Worm (Caenorhabditis elegans) whole organism, L4 larva: ENCODE measurements around the gene acs-7.

ENCODE experiments used
- T20F7.1 ChIP-seq: fragments of 200-800 bp; sonication (Bioruptor generic); optimal IDR thresholded peaks from 2 replicates; lab custom pipeline; 2018; ENCODE audit warnings: mild to moderate bottlenecking, missing genetic modification characterization, missing compliant biosample characterization
- T26A8.4 ChIP-seq: fragments of 200-800 bp; sonication (Bioruptor generic); IDR thresholded peaks from 2 replicates; pipeline ENCODE4 v1.3.6; 2022; ENCODE audit warnings: missing genetic modification characterization, missing compliant biosample characterization
- Y105C5A.15 ChIP-seq: fragments of 200-800 bp; sonication (Bioruptor generic); IDR thresholded peaks from 2 replicates; pipeline ENCODE4 v1.3.6; 2022; ENCODE audit warnings: missing genetic modification characterization, missing compliant biosample characterization
- Y48G9A.11 ChIP-seq: fragments of 200-800 bp; sonication (Bioruptor generic); IDR thresholded peaks from 2 replicates; pipeline ENCODE4 v1.3.6; 2022; ENCODE audit warnings: missing genetic modification reagents, missing genetic modification characterization, missing compliant biosample characterization
- Y5F2A.4 ChIP-seq: fragments of 200-800 bp; sonication (Bioruptor generic); optimal IDR thresholded peaks from 2 replicates; lab custom pipeline; 2018; ENCODE audit warnings: mild to moderate bottlenecking, missing genetic modification characterization, missing compliant biosample characterization
- Y75B8A.6 ChIP-seq: fragments of 200-800 bp; sonication (Bioruptor generic); IDR thresholded peaks from 2 replicates; pipeline ENCODE4 v1.3.6; 2022; ENCODE audit warnings: missing genetic modification reagents, missing genetic modification characterization, missing compliant biosample characterization
- aha-1 ChIP-seq: fragments of 150-350 bp; peaks from one replicate; lab custom pipeline; 2014; ENCODE audit warnings: missing biosample characterization, missing genetic modification characterization
- ama-1 ChIP-seq: fragments of 150-350 bp; optimal IDR thresholded peaks from 2 replicates; lab custom pipeline; 2014; ENCODE audit warnings: inconsistent platforms, mixed read lengths
- ctbp-1 ChIP-seq: fragments of 200-800 bp; sonication (Bioruptor generic); IDR thresholded peaks from 2 replicates; pipeline ENCODE4 v1.3.6; 2022; ENCODE audit warnings: missing genetic modification reagents, missing genetic modification characterization, missing compliant biosample characterization
- daf-16 ChIP-seq, 3 experiments: sonication (generic microtip); optimal IDR thresholded peaks; 2 replicates each; lab custom pipeline; 2016 to 2017; ENCODE audit warnings: missing genetic modification characterization in 3 of 3, missing genetic modification reagents in 3 of 3, mild to moderate bottlenecking in 2 of 3, missing compliant biosample characterization in 2 of 3, missing biosample characterization in 1 of 3, moderate library complexity in 1 of 3
- dmd-6 ChIP-seq: fragments of 200-800 bp; sonication (Bioruptor generic); IDR thresholded peaks from 2 replicates; pipeline ENCODE4 v1.3.6; 2022; ENCODE audit warnings: missing genetic modification reagents, missing genetic modification characterization, missing compliant biosample characterization
- dpl-1 ChIP-seq: fragments of 150-350 bp; optimal IDR thresholded peaks from 2 replicates; lab custom pipeline; 2014; ENCODE audit warnings: missing biosample characterization, missing genetic modification reagents, missing genetic modification characterization
- duxl-1 ChIP-seq: sonication (generic microtip); optimal IDR thresholded peaks from 2 replicates; lab custom pipeline; 2016; ENCODE audit warnings: mild to moderate bottlenecking, missing genetic modification characterization, moderate library complexity, missing compliant biosample characterization; ENCODE audit not compliant: poor library complexity
- egl-27 ChIP-seq: sonication (generic microtip); optimal IDR thresholded peaks from 3 replicates; lab custom pipeline; 2017; ENCODE audit warnings: missing biosample characterization, missing genetic modification reagents, missing genetic modification characterization
- fos-1 ChIP-seq: fragments of 150-350 bp; optimal IDR thresholded peaks from 2 replicates; lab custom pipeline; 2014; ENCODE audit warnings: missing biosample characterization, missing genetic modification characterization
- hif-1 ChIP-seq, 2 experiments: sonication (generic microtip); optimal IDR thresholded peaks; 2 replicates each; lab custom pipeline; 2016 to 2017; ENCODE audit warnings: missing compliant biosample characterization in 2 of 2, missing genetic modification characterization in 2 of 2, missing genetic modification reagents in 2 of 2, missing genotype in 2 of 2, mild to moderate bottlenecking in 1 of 2
- hlh-11 ChIP-seq: fragments of 200-800 bp; sonication (Bioruptor generic); optimal IDR thresholded peaks from 2 replicates; lab custom pipeline; 2018; ENCODE audit warnings: mild to moderate bottlenecking, missing genetic modification characterization, missing compliant biosample characterization
- lin-1 ChIP-seq: fragments of 200-800 bp; sonication (Bioruptor generic); IDR thresholded peaks from 2 replicates; pipeline ENCODE4 v1.3.6; 2022; ENCODE audit warnings: missing genetic modification reagents, missing genetic modification characterization, missing compliant biosample characterization
- lir-3 ChIP-seq: sonication (generic microtip); optimal IDR thresholded peaks from 2 replicates; lab custom pipeline; 2016; ENCODE audit warnings: mild to moderate bottlenecking, missing genetic modification characterization, missing compliant biosample characterization
- lsy-2 ChIP-seq, 2 experiments: fragments of 150-350 bp in 1 of 2; sonication (generic microtip) in 1 of 2; optimal IDR thresholded peaks; 2 replicates each; lab custom pipeline; 2014 to 2017; ENCODE audit warnings: missing biosample characterization in 2 of 2, missing genetic modification characterization in 2 of 2
- madf-5 ChIP-seq, 2 experiments: fragments of 200-800 bp; sonication (Bioruptor generic); IDR thresholded peaks; 2 replicates each; pipeline ENCODE4 v1.3.6; 2022; ENCODE audit warnings: missing compliant biosample characterization in 2 of 2, missing genetic modification characterization in 2 of 2
- mes-2 ChIP-seq: sonication (generic microtip); optimal IDR thresholded peaks from 2 replicates; lab custom pipeline; 2016; ENCODE audit warnings: missing genotype, mild to moderate bottlenecking, missing genetic modification characterization, missing compliant biosample characterization; ENCODE audit not compliant: poor library complexity, severe bottlenecking
- nhr-28 ChIP-seq: fragments of 150-350 bp; optimal IDR thresholded peaks from 2 replicates; lab custom pipeline; 2014; ENCODE audit warnings: missing biosample characterization, missing genetic modification characterization
- nhr-76 ChIP-seq: fragments of 150-350 bp; optimal IDR thresholded peaks from 2 replicates; lab custom pipeline; 2014; ENCODE audit warnings: missing biosample characterization, missing genetic modification characterization
- nhr-77 ChIP-seq: fragments of 150-350 bp; optimal IDR thresholded peaks from 2 replicates; lab custom pipeline; 2014; ENCODE audit warnings: missing biosample characterization, missing genetic modification characterization
- rbr-2 ChIP-seq: sonication (generic microtip); optimal IDR thresholded peaks from 2 replicates; lab custom pipeline; 2016; ENCODE audit warnings: missing genotype, missing genetic modification characterization, missing compliant biosample characterization
- skn-1 ChIP-seq: fragments of 150-350 bp; optimal IDR thresholded peaks from 2 replicates; lab custom pipeline; 2014; ENCODE audit warnings: missing biosample characterization, missing genetic modification characterization
- snpc-1.2 ChIP-seq: fragments of 200-800 bp; sonication (Bioruptor generic); IDR thresholded peaks from 2 replicates; pipeline ENCODE4 v1.3.6; 2022; ENCODE audit warnings: missing genetic modification reagents, missing genetic modification characterization, missing compliant biosample characterization
- spr-1 ChIP-seq: sonication (generic microtip); optimal IDR thresholded peaks from 2 replicates; lab custom pipeline; 2016; ENCODE audit warnings: mild to moderate bottlenecking, missing genetic modification characterization, missing compliant biosample characterization
- tra-1 ChIP-seq: fragments of 200-800 bp; sonication (Bioruptor generic); IDR thresholded peaks from 2 replicates; pipeline ENCODE4 v1.3.6; 2022; ENCODE audit warnings: missing genetic modification reagents, missing genetic modification characterization, missing compliant biosample characterization
- unc-62 ChIP-seq, 3 experiments: fragments of 150-350 bp in 1 of 3; sonication (generic microtip); optimal IDR thresholded peaks in 2 of 3; peaks in 1 of 3; 1 replicate in 1 of 3; 2 replicates in 2 of 3; lab custom pipeline; 2014 to 2017; ENCODE audit warnings: missing biosample characterization in 3 of 3, missing genetic modification characterization in 3 of 3, missing genetic modification reagents in 3 of 3, missing genotype in 1 of 3
- zfp-2 ChIP-seq: sonication (generic microtip); optimal IDR thresholded peaks from 2 replicates; lab custom pipeline; 2016; ENCODE audit warnings: mild to moderate bottlenecking, missing genetic modification characterization, missing compliant biosample characterization
- zip-11 ChIP-seq: fragments of 200-800 bp; sonication (Bioruptor generic); IDR thresholded peaks from 2 replicates; pipeline ENCODE4 v1.3.6; 2022; ENCODE audit warnings: missing genetic modification characterization, missing compliant biosample characterization

acs-7 gene

ce11 chrII:9284358-9285170 lies 7.3 kb upstream of the acs-7 start (continued):
- no peak for TF ChIP-seq egl-27
- TF ChIP-seq unc-62 (GFP tag; optimal IDR thresholded peaks at IDR 0.05 in 1 of 2; lab: Kevin White, UChicago) = peak; percentile 38 to 97
- TF ChIP-seq unc-62 (tag; optimal IDR thresholded peaks at IDR 0.05; lab: Kevin White, UChicago) = no peak
- TF ChIP-seq Y105C5A.15 (GFP tag; lab: Robert Waterston, UW) = no peak
- TF ChIP-seq lir-3 (tag; lab: Kevin White, UChicago) = no peak
- no peak for TF ChIP-seq Y5F2A.4 (GFP tag; lab: Kevin White, UChicago)
- no peak for TF ChIP-seq zfp-2 (tag; lab: Kevin White, UChicago)
- TF ChIP-seq hlh-11 (tag; lab: Kevin White, UChicago) = peak; percentile 16
- no peak for TF ChIP-seq tra-1 (GFP tag; lab: Robert Waterston, UW)
- no peak for TF ChIP-seq zip-11
- TF ChIP-seq Y48G9A.11 (GFP tag; lab: Robert Waterston, UW) = no peak
- TF ChIP-seq madf-5 (GFP tag; IDR thresholded peaks at IDR 0.05; lab: Robert Waterston, UW) = no peak
- TF ChIP-seq fos-1 (tag; lab: Kevin White, UChicago) = no peak
- TF ChIP-seq spr-1 (tag; lab: Kevin White, UChicago) = no peak
- peak; percentile 66 for TF ChIP-seq nhr-28 (tag; lab: Kevin White, UChicago)
- TF ChIP-seq dmd-6 (GFP tag; lab: Robert Waterston, UW) = no peak; the same call in 1 of the 2 replicates
- no peak for TF ChIP-seq nhr-77
- peak; percentile 76 for TF ChIP-seq ama-1 (lab: Kevin White, UChicago)
- TF ChIP-seq snpc-1.2 (GFP tag; lab: Robert Waterston, UW) = no peak
- no peak for TF ChIP-seq T20F7.1 (GFP tag; lab: Kevin White, UChicago)
- TF ChIP-seq rbr-2 (tag; lab: Kevin White, UChicago) = no peak

- TF ChIP-seq dmd-6 (GFP tag; lab: Robert Waterston, UW) (peak; percentile 46), tra-1 (GFP tag; lab: Robert Waterston, UW) (0 out of 2 replicates have a peak, but pooled peaks have one; percentile 27), zfp-2 (tag; lab: Kevin White, UChicago) (no peak), mes-2 (tag; lab: Kevin White, UChicago) (peak; percentile 39), daf-16 (GFP tag; optimal IDR thresholded peaks at IDR 0.05; lab: Kevin White, UChicago) (peak in 1 of 2 experiments; percentile 48), daf-16 (tag; optimal IDR thresholded peaks at IDR 0.05; lab: Kevin White, UChicago) (no peak), aha-1 (tag; lab: Kevin White, UChicago) (peak; percentile 61), nhr-76 (tag; lab: Kevin White, UChicago) (no peak), ctbp-1 (GFP tag; lab: Robert Waterston, UW) (peak; percentile 38; the same call in 1 of the 2 replicates), T26A8.4 (GFP tag; lab: Robert Waterston, UW) (peak; percentile 71; the same call in 1 of the 2 replicates), lin-1 (GFP tag; lab: Robert Waterston, UW) (0 out of 2 replicates have a peak, but pooled peaks have one; percentile 9), Y48G9A.11 (GFP tag; lab: Robert Waterston, UW) (peak; percentile 67), duxl-1 (tag; lab: Kevin White, UChicago) (peak; percentile 43), T20F7.1 (GFP tag; lab: Kevin White, UChicago) (no peak), hlh-11 (tag; lab: Kevin White, UChicago) (no peak), unc-62 (GFP tag; optimal IDR thresholded peaks at IDR 0.05 in 1 of 2; lab: Kevin White, UChicago) (peak in 1 of 2 experiments; percentile 15), unc-62 (tag; optimal IDR thresholded peaks at IDR 0.05; lab: Kevin White, UChicago) (no peak), ama-1 (lab: Kevin White, UChicago) (peak; percentile 58), lsy-2 (tag; optimal IDR thresholded peaks at IDR 0.05; lab: Kevin White, UChicago) (peak in 1 of 2 experiments; percentile 85)
Observed at ce11 chrII:9285171-9286025, 6.4 kb upstream of the acs-7 start, which contains the start of gene mtrr-1. Gene mtrr-1 (plus strand): TSS chrII:9285975.

- peak; percentile 45 for TF ChIP-seq aha-1 (tag; lab: Kevin White, UChicago)
- TF ChIP-seq hif-1 (tag; optimal IDR thresholded peaks at IDR 0.05; lab: Kevin White, UChicago) = peak in 1 of 2 experiments; percentile 10
- TF ChIP-seq dpl-1 (GFP tag; lab: Kevin White, UChicago) = no peak
- TF ChIP-seq Y75B8A.6 (GFP tag; lab: Robert Waterston, UW) = no peak
- no peak for TF ChIP-seq skn-1 (tag; lab: Kevin White, UChicago)
Observed at ce11 chrII:9289127-9289526, 2.7 kb upstream of the acs-7 start.
